Fruit fly (Drosophila melanogaster): ENCODE results near the gene CG45105.

dm6 chr3R:15922622-15923574 lies 5.1 kb upstream of the CG45105 start:
- TF ChIP-seq ttk (optimal IDR thresholded peaks at IDR 0.05) (no peak), psq (optimal IDR thresholded peaks at IDR 0.05) (no peak), Sin3A (optimal IDR thresholded peaks at IDR 0.05) (no peak), Myc (optimal IDR thresholded peaks at IDR 0.05) (no peak)
